Fruit fly (Drosophila melanogaster): ENCODE measurements around the gene ergic53.

The ergic53 gene

DNA sequence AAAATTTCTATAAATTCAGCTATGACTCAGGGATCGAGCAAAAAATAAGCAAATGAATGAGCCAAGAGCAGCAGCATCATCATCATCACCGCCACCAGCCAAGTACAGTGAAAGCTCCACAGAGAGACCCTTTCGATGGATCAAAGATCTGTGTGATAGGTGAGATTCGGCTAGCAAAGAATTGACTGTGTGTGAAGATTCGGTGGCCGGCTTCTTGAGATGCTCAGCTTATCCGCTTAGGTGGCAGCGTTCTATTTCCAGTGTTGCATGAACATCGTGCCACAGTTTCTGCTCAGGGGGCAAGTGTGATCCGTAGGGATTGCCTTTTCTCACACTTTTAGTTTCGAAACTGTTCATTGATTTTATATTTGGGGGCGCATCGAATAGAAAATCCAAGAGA is 18.3 kb downstream of the ergic53 start (continued):
- no peak for TF ChIP-seq pum (GFP tag; optimal IDR thresholded peaks at IDR 0.05)
- TF ChIP-seq CG14014 (GFP tag; IDR thresholded peaks at IDR 0.05), result no peak
- no peak for TF ChIP-seq CG10654 (GFP tag; optimal IDR thresholded peaks at IDR 0.05)
- TF ChIP-seq org-1 (GFP tag; optimal IDR thresholded peaks at IDR 0.05), result peak; percentile 16
- peak in 1 of 2 experiments; percentile 2 for TF ChIP-seq dpn (GFP tag; optimal IDR thresholded peaks at IDR 0.05)
- no peak for TF ChIP-seq CG3726 (GFP tag; IDR thresholded peaks at IDR 0.05)
- no peak for TF ChIP-seq NK7.1 (GFP tag; optimal IDR thresholded peaks at IDR 0.05)
- peak in 1 of 2 experiments; percentile 11 for TF ChIP-seq bsh (GFP tag; optimal IDR thresholded peaks at IDR 0.05)
- no peak for TF ChIP-seq fd64A (GFP tag; optimal IDR thresholded peaks at IDR 0.05)
- no peak for TF ChIP-seq Aef1 (GFP tag; IDR thresholded peaks at IDR 0.05)
- TF ChIP-seq oc (tag; optimal IDR thresholded peaks at IDR 0.05), result no peak
- no peak for TF ChIP-seq Mad (GFP tag; optimal IDR thresholded peaks at IDR 0.05)
- no peak for TF ChIP-seq pros (GFP tag; optimal IDR thresholded peaks at IDR 0.05)
- TF ChIP-seq onecut (GFP tag; IDR thresholded peaks at IDR 0.05), result no peak
- no peak for TF ChIP-seq lbe (GFP tag; optimal IDR thresholded peaks at IDR 0.05)
- no peak for TF ChIP-seq Nf-YA (GFP tag; IDR thresholded peaks at IDR 0.05)
- TF ChIP-seq grau (tag; optimal IDR thresholded peaks at IDR 0.05), result peak; percentile 91
- no peak for TF ChIP-seq CG17359 (tag; optimal IDR thresholded peaks at IDR 0.05)
- no peak for TF ChIP-seq Lhr (GFP tag; optimal IDR thresholded peaks at IDR 0.05)
- no peak for TF ChIP-seq CG31441 (GFP tag; IDR thresholded peaks at IDR 0.05)
- no peak for TF ChIP-seq Stat92E (GFP tag; optimal IDR thresholded peaks at IDR 0.05)
- TF ChIP-seq CG11504 (tag; optimal IDR thresholded peaks at IDR 0.05), result no peak
- TF ChIP-seq luna (GFP tag; optimal IDR thresholded peaks at IDR 0.05), result no peak
- no peak for TF ChIP-seq Ravus (GFP tag; IDR thresholded peaks at IDR 0.05)
- TF ChIP-seq CG18619 (GFP tag; optimal IDR thresholded peaks at IDR 0.05), result no peak
- no peak for TF ChIP-seq repo (GFP tag; optimal IDR thresholded peaks at IDR 0.05)
- TF ChIP-seq zf30C (GFP tag; optimal IDR thresholded peaks at IDR 0.05), result no peak
- TF ChIP-seq Side (GFP tag; optimal IDR thresholded peaks at IDR 0.05), result no peak
- TF ChIP-seq CG13775 (GFP tag; optimal IDR thresholded peaks at IDR 0.05), result no peak
- no peak for TF ChIP-seq tin (GFP tag; optimal IDR thresholded peaks at IDR 0.05)
- no peak for TF ChIP-seq Xrp1 (GFP tag; IDR thresholded peaks at IDR 0.05)
- TF ChIP-seq CG34376 (GFP tag; optimal IDR thresholded peaks at IDR 0.05), result no peak
- no peak for TF ChIP-seq D19A (tag; optimal IDR thresholded peaks at IDR 0.05)
- no peak for TF ChIP-seq pan (optimal IDR thresholded peaks at IDR 0.05)
- TF ChIP-seq pan (GFP tag; optimal IDR thresholded peaks at IDR 0.05 in 1 of 2, IDR thresholded peaks at IDR 0.05 in 1 of 2), result peak in 1 of 2 experiments; percentile 30
- TF ChIP-seq Lim3 (GFP tag; IDR thresholded peaks at IDR 0.05), result no peak
- no peak for TF ChIP-seq CG18011 (GFP tag; optimal IDR thresholded peaks at IDR 0.05)
- no peak for TF ChIP-seq CG15601 (tag; optimal IDR thresholded peaks at IDR 0.05)
- TF ChIP-seq sd (tag; optimal IDR thresholded peaks at IDR 0.05), result no peak
- TF ChIP-seq so (GFP tag; IDR thresholded peaks at IDR 0.05), result peak; percentile 23; the same call in 1 of the 3 replicates
- no peak for TF ChIP-seq CG1832 (GFP tag; optimal IDR thresholded peaks at IDR 0.05)
- no peak for TF ChIP-seq NC2α (GFP tag; optimal IDR thresholded peaks at IDR 0.05)
- no peak for TF ChIP-seq CG1233 (GFP tag; optimal IDR thresholded peaks at IDR 0.05)
- TF ChIP-seq Oaz (GFP tag; IDR thresholded peaks at IDR 0.05), result no peak
- no peak for TF ChIP-seq hbn (GFP tag; IDR thresholded peaks at IDR 0.05; ENCODE audit: partially characterized antibody)
- TF ChIP-seq Dad (GFP tag; optimal IDR thresholded peaks at IDR 0.05), result no peak
- TF ChIP-seq Max (GFP tag; optimal IDR thresholded peaks at IDR 0.05), result no peak
- no peak for TF ChIP-seq danr (GFP tag; IDR thresholded peaks at IDR 0.05)
- TF ChIP-seq Fer3 (tag; optimal IDR thresholded peaks at IDR 0.05), result no peak
- no peak for TF ChIP-seq sc (optimal IDR thresholded peaks at IDR 0.05)
- no peak for TF ChIP-seq sc (GFP tag; optimal IDR thresholded peaks at IDR 0.05)
- TF ChIP-seq Xbp1 (GFP tag; optimal IDR thresholded peaks at IDR 0.05), result no peak

All from whole organism, embryonic.